Worm (Caenorhabditis elegans) whole organism, late embryonic: ENCODE data around the gene F43H9.4.

Experiments
- C08G9.2 ChIP-seq: sonication (generic microtip); optimal IDR thresholded peaks from 2 replicates; lab custom pipeline; 2016; ENCODE audit warnings: mild to moderate bottlenecking, missing genetic modification characterization, moderate library complexity, missing compliant biosample characterization
- C38D4.7 ChIP-seq: fragments of 200-800 bp; sonication (Bioruptor generic); optimal IDR thresholded peaks from 2 replicates; lab custom pipeline; 2018; ENCODE audit warnings: mild to moderate bottlenecking, missing genetic modification characterization, moderate library complexity, missing compliant biosample characterization
- F13H6.1 ChIP-seq: sonication (generic microtip); optimal IDR thresholded peaks from 2 replicates; lab custom pipeline; 2016; ENCODE audit warnings: missing genetic modification characterization, missing compliant biosample characterization
- ama-1 ChIP-seq: fragments of 150-350 bp; optimal IDR thresholded peaks from 2 replicates; lab custom pipeline; 2014
- ceh-14 ChIP-seq: sonication (generic microtip); optimal IDR thresholded peaks from 2 replicates; lab custom pipeline; 2016; ENCODE audit warnings: missing genotype, missing genetic modification characterization, missing compliant biosample characterization
- ceh-18 ChIP-seq: sonication (generic microtip); optimal IDR thresholded peaks from 2 replicates; lab custom pipeline; 2016; ENCODE audit warnings: missing genetic modification characterization, missing compliant biosample characterization
- ceh-19 ChIP-seq: fragments of 200-800 bp; sonication (Bioruptor generic); optimal IDR thresholded peaks from 2 replicates; lab custom pipeline; 2018; ENCODE audit warnings: mild to moderate bottlenecking, missing genetic modification characterization, missing compliant biosample characterization
- ceh-2 ChIP-seq: sonication (generic microtip); optimal IDR thresholded peaks from 2 replicates; lab custom pipeline; 2016; ENCODE audit warnings: missing genotype, missing genetic modification characterization, missing compliant biosample characterization
- ceh-31 ChIP-seq: sonication (generic microtip); optimal IDR thresholded peaks from 2 replicates; lab custom pipeline; 2016; ENCODE audit warnings: missing genetic modification characterization, missing compliant biosample characterization
- ceh-9 ChIP-seq: sonication (generic microtip); optimal IDR thresholded peaks from 2 replicates; lab custom pipeline; 2016; ENCODE audit warnings: mild to moderate bottlenecking, missing genetic modification characterization, inconsistent platforms, missing compliant biosample characterization
- dmd-4 ChIP-seq: sonication (generic microtip); optimal IDR thresholded peaks from 2 replicates; lab custom pipeline; 2016; ENCODE audit warnings: borderline replicate concordance, missing genetic modification characterization, missing compliant biosample characterization
- dve-1 ChIP-seq: sonication (generic microtip); optimal IDR thresholded peaks from 2 replicates; lab custom pipeline; 2017; ENCODE audit warnings: antibody characterized with exemption, mild to moderate bottlenecking, missing genetic modification characterization, missing compliant biosample characterization
- elt-4 ChIP-seq: sonication (generic microtip); optimal IDR thresholded peaks from 2 replicates; lab custom pipeline; 2016; ENCODE audit warnings: missing genetic modification characterization, missing compliant biosample characterization
- ets-4 ChIP-seq: sonication (generic microtip); optimal IDR thresholded peaks from 2 replicates; lab custom pipeline; 2016; ENCODE audit warnings: missing genetic modification characterization, missing compliant biosample characterization
- eyg-1 ChIP-seq: sonication (generic microtip); optimal IDR thresholded peaks from 2 replicates; lab custom pipeline; 2016; ENCODE audit warnings: missing genotype, missing genetic modification characterization, missing compliant biosample characterization
- fax-1 ChIP-seq: sonication (generic microtip); optimal IDR thresholded peaks from 2 replicates; lab custom pipeline; 2016; ENCODE audit warnings: missing genotype, missing genetic modification characterization, missing compliant biosample characterization
- fkh-10 ChIP-seq: fragments of 150-350 bp; optimal IDR thresholded peaks from 2 replicates; lab custom pipeline; 2014; ENCODE audit warnings: missing biosample characterization, missing genetic modification reagents, missing genetic modification characterization
- fkh-6 ChIP-seq: sonication (generic microtip); optimal IDR thresholded peaks from 2 replicates; lab custom pipeline; 2016; ENCODE audit warnings: missing genetic modification characterization, missing compliant biosample characterization
- hlh-13 ChIP-seq: fragments of 200-800 bp; sonication (Bioruptor generic); optimal IDR thresholded peaks from 2 replicates; lab custom pipeline; 2018; ENCODE audit warnings: mild to moderate bottlenecking, missing genetic modification characterization, missing compliant biosample characterization
- hlh-15 ChIP-seq: sonication (generic microtip); optimal IDR thresholded peaks from 2 replicates; lab custom pipeline; 2016; ENCODE audit warnings: missing genetic modification characterization, missing compliant biosample characterization
- hlh-30 ChIP-seq: sonication (generic microtip); optimal IDR thresholded peaks from 2 replicates; lab custom pipeline; 2017; ENCODE audit warnings: antibody characterized with exemption, missing genetic modification characterization, missing compliant biosample characterization; ENCODE audit not compliant: insufficient read depth
- hlh-6 ChIP-seq: sonication (generic microtip); optimal IDR thresholded peaks from 2 replicates; lab custom pipeline; 2016; ENCODE audit warnings: missing genotype, missing genetic modification characterization, missing compliant biosample characterization
- hlh-8 ChIP-seq: sonication (generic microtip); optimal IDR thresholded peaks from 2 replicates; lab custom pipeline; 2016; ENCODE audit warnings: missing genotype, missing genetic modification characterization, missing compliant biosample characterization
- lim-6 ChIP-seq: sonication (generic microtip); optimal IDR thresholded peaks from 2 replicates; lab custom pipeline; 2016; ENCODE audit warnings: missing genetic modification characterization, missing compliant biosample characterization
- lin-11 ChIP-seq: fragments of 200-800 bp; sonication (Bioruptor generic); optimal IDR thresholded peaks from 2 replicates; lab custom pipeline; 2018; ENCODE audit warnings: mild to moderate bottlenecking, missing genetic modification characterization, missing compliant biosample characterization
- madf-2 ChIP-seq: sonication (generic microtip); optimal IDR thresholded peaks from 2 replicates; lab custom pipeline; 2017; ENCODE audit warnings: missing genetic modification characterization, missing compliant biosample characterization
- nhr-11 ChIP-seq: fragments of 150-350 bp; optimal IDR thresholded peaks from 2 replicates; lab custom pipeline; 2014; ENCODE audit warnings: missing biosample characterization, missing genetic modification characterization
- odd-2 ChIP-seq: sonication (generic microtip); optimal IDR thresholded peaks from 2 replicates; lab custom pipeline; 2017; ENCODE audit warnings: antibody characterized with exemption, mild to moderate bottlenecking, missing genetic modification characterization, missing compliant biosample characterization
- pat-9 ChIP-seq: fragments of 200-800 bp; sonication (Bioruptor generic); optimal IDR thresholded peaks from 2 replicates; lab custom pipeline; 2018; ENCODE audit warnings: mild to moderate bottlenecking, missing genetic modification characterization, moderate library complexity, missing compliant biosample characterization
- pha-4 ChIP-seq: fragments of 150-350 bp; optimal IDR thresholded peaks from 2 replicates; lab custom pipeline; 2018; ENCODE audit warnings: missing biosample characterization, missing genetic modification reagents, missing genetic modification characterization
- pqm-1 ChIP-seq: sonication (generic microtip); optimal IDR thresholded peaks from 2 replicates; lab custom pipeline; 2016; ENCODE audit warnings: missing genetic modification characterization, missing compliant biosample characterization
- rnt-1 ChIP-seq: sonication (generic microtip); optimal IDR thresholded peaks from 2 replicates; lab custom pipeline; 2016; ENCODE audit warnings: missing genetic modification characterization, missing compliant biosample characterization
- sdc-2 ChIP-seq: sonication (generic microtip); optimal IDR thresholded peaks from 2 replicates; lab custom pipeline; 2016; ENCODE audit warnings: missing genotype, missing genetic modification characterization, missing compliant biosample characterization
- sox-2 ChIP-seq: fragments of 200-800 bp; sonication (Bioruptor generic); IDR thresholded peaks from 2 replicates; pipeline ENCODE4 v1.3.6; 2022; ENCODE audit warnings: missing genetic modification reagents, missing genetic modification characterization, missing compliant biosample characterization
- ttx-3 ChIP-seq: sonication (generic microtip); optimal IDR thresholded peaks from 2 replicates; lab custom pipeline; 2016; ENCODE audit warnings: missing genetic modification reagents, missing genetic modification characterization, missing compliant biosample characterization
- unc-3 ChIP-seq, 2 experiments: fragments of 200-800 bp in 1 of 2; sonication (Bioruptor generic) in 1 of 2; sonication (generic microtip) in 1 of 2; conservative IDR thresholded peaks in 1 of 2; optimal IDR thresholded peaks in 1 of 2; 2 replicates each; pipeline versions ENCODE4 v1.3.6 to Lab custom; 2016 to 2022; ENCODE audit warnings: missing compliant biosample characterization in 2 of 2, missing genetic modification characterization in 2 of 2, missing genetic modification reagents in 1 of 2
- unc-55 ChIP-seq: sonication (generic microtip); optimal IDR thresholded peaks from 2 replicates; lab custom pipeline; 2017; ENCODE audit warnings: missing biosample characterization, missing genetic modification reagents, missing genetic modification characterization
- unc-86 ChIP-seq: sonication (generic microtip); optimal IDR thresholded peaks from 2 replicates; lab custom pipeline; 2016; ENCODE audit warnings: missing genetic modification characterization, missing compliant biosample characterization
- ztf-16 ChIP-seq: sonication (generic microtip); optimal IDR thresholded peaks from 2 replicates; lab custom pipeline; 2017; ENCODE audit warnings: missing genetic modification characterization, missing compliant biosample characterization

The F43H9.4 gene

DNA sequence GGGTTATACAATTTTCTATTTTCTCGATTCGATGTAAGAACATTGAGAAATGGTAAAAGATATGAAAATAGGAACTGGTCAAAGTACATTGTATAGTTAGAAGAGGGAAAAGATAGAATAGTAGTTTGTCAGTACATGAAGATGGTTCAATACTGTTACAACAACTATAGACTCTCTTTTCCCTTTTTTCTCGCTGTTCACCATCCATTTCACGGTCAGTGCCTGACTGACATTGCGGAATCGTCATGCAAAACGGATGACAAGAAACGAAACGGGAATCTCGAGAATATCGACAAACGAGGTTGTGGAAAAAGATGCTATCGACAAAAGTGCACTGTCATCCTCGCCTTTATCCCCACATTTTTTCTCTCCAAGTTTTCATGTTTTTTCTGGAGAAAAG is 17.2 kb downstream of the F43H9.4 start:
- TF ChIP-seq ztf-16 (no peak), C08G9.2 (no peak), sox-2 (no peak), ceh-19 (GFP tag; lab: Kevin White, UChicago) (no peak), ceh-31 (tag; lab: Kevin White, UChicago) (no peak), nhr-11 (no peak), ceh-14 (tag; lab: Kevin White, UChicago) (no peak), unc-86 (tag; lab: Kevin White, UChicago) (no peak), rnt-1 (tag; lab: Kevin White, UChicago) (no peak), hlh-30 (no peak), madf-2 (no peak), lin-11 (tag; lab: Kevin White, UChicago) (no peak), hlh-8 (tag; lab: Kevin White, UChicago) (no peak), fkh-10 (no peak), odd-2 (tag; lab: Kevin White, UChicago) (no peak), pha-4 (tag; lab: Kevin White, UChicago) (no peak), ceh-9 (tag; lab: Kevin White, UChicago) (no peak), hlh-6 (tag; lab: Kevin White, UChicago) (no peak), pqm-1 (tag; lab: Kevin White, UChicago) (no peak)

DNA sequence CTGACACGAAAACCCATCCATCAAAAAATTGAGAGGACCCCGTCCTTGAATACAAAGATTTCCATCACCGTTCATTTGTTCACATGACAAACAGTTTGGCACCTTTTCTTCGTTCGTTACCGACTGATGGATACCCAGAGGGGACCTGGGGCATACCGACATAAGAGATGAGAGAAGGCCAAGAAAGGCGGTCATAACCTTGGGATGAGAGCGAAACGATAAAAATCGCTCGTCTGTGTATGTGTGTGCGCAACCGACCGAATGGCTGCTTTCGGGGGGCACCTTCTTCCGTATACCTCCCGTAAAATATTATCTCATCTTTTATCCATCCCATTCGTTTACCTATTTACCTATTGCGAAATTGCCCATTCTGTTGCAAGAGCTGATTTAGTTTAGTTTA is 18.4 kb downstream of the F43H9.4 start:
- TF ChIP-seq rnt-1 (tag; lab: Kevin White, UChicago): no peak
- no peak for TF ChIP-seq pqm-1 (tag; lab: Kevin White, UChicago)
- TF ChIP-seq sox-2: no peak
- TF ChIP-seq dve-1 (tag; lab: Kevin White, UChicago): no peak
- no peak for TF ChIP-seq fkh-10
- no peak for TF ChIP-seq eyg-1 (tag; lab: Kevin White, UChicago)
- no peak for TF ChIP-seq hlh-15
- TF ChIP-seq unc-3 (GFP tag; conservative IDR thresholded peaks at IDR 0.05; lab: Robert Waterston, UW): no peak
- TF ChIP-seq unc-3 (tag; optimal IDR thresholded peaks at IDR 0.05; lab: Kevin White, UChicago): no peak
- TF ChIP-seq F13H6.1 (tag; lab: Kevin White, UChicago): no peak
- no peak for TF ChIP-seq sdc-2 (tag; lab: Kevin White, UChicago)
- no peak for TF ChIP-seq ceh-2

DNA sequence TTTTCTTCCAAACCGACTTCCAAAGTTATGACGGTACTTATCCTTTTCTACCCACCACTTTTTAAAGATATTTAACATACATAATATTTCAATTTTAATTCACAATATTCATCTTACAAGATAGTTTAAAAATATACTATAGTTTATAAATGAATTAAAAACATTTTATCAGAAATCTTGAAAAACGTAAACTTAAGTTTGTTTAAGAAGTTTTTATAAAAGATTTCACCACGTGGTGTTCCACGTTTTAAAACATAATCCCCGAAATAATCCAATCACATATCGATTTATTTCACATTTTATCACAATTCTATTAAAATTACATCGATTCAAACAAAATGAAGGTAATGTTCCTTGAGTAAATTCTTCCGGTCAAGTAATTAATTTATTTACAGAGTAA is 20.2 kb downstream of the F43H9.4 start, which contains the start of gene ZC513.3:
Gene ZC513.3, plus strand, starts transcription at position 301 of the 400 bp plus-strand sequence.
- TF ChIP-seq C38D4.7 (GFP tag; lab: Kevin White, UChicago) (no peak), ttx-3 (tag; lab: Kevin White, UChicago) (no peak), ceh-9 (tag; lab: Kevin White, UChicago) (no peak), unc-55 (no peak)
- TF ChIP-seq, all 69 proteins: peak for 0

DNA sequence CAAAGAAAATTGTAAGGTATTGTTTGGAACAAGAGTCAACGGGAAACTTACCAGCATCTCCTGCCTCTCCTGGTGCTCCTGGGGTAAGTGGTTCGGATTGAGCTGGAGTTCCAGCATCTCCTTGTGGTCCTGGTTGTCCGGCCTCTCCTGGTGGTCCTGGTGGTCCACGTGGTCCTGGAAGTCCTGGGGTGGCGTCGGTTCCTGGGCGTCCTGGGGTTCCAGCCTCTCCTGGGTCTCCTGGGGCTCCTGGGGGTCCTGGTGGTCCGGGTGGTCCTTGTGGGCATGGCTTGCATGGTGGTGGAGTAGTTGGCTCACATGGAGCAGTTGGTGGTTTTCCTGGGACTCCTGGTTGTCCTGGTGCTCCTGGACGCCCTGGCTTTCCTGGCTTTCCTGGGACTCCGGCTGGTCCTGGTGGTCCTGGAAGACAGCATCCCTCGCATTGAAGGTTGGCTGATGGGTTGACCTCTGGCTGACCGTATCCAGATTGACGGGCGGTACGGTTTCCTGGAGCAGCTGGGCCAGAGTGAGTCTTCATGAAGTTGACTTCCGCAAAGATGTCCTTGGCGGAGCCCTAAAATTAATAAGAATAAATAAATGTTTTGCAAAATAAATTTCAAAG is 23.7 kb downstream of the F43H9.4 start:
- TF ChIP-seq dmd-4 (tag; lab: Kevin White, UChicago) (peak; percentile 14), elt-4 (tag; lab: Kevin White, UChicago) (peak; percentile 74), ets-4 (no peak), ceh-18 (tag; lab: Kevin White, UChicago) (no peak), fax-1 (tag; lab: Kevin White, UChicago) (no peak), hlh-13 (GFP tag; lab: Kevin White, UChicago) (no peak), sdc-2 (tag; lab: Kevin White, UChicago) (no peak), fkh-6 (no peak), odd-2 (tag; lab: Kevin White, UChicago) (no peak), pat-9 (no peak), pqm-1 (tag; lab: Kevin White, UChicago) (no peak), lim-6 (tag; lab: Kevin White, UChicago) (no peak), ama-1 (lab: Kevin White, UChicago) (no peak), rnt-1 (tag; lab: Kevin White, UChicago) (no peak)
